Fruit fly (Drosophila melanogaster): ENCODE results near the gene gwl.

Gene gwl

DNA sequence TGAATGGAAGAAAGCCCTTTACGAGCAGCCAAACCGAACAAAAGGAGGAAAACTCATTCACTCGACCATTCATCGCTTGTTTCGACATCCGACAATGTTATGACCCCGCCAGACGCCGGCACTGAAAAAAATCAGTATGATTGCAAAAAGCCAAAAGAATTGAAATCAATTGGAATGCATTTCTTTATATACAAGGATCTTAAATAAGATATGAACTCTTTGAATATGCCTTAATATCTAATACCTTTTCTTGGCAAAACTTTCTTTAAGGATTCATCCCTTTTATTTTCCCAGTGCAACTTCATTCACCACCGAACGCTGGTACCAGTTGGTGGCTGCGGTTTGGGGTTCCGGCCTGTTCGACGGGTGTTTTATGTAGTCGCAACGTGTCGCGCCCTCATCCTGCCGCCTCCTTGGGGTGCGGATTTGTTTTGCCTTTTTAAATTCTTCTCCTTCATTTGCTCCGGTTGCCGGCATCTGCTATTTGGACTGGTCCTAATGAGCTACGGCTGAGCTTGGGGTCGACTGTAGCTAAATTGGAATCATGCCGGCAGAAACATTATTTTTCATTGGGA lies 26.3 kb upstream of the gwl start (continued):
- TF ChIP-seq bowl (GFP tag; IDR thresholded peaks at IDR 0.05): no peak; the same call in 1 of the 2 replicates
- peak; percentile 29 for TF ChIP-seq Usf (GFP tag; optimal IDR thresholded peaks at IDR 0.05)
- TF ChIP-seq CG31224 (GFP tag; IDR thresholded peaks at IDR 0.05): peak; percentile 66
- TF ChIP-seq Optix (GFP tag; IDR thresholded peaks at IDR 0.05): peak; percentile 66; the same call in 1 of the 3 replicates
- peak; percentile 72 for TF ChIP-seq E2f1 (GFP tag; IDR thresholded peaks at IDR 0.05)
- TF ChIP-seq CG5953 (GFP tag; IDR thresholded peaks at IDR 0.05): peak; percentile 57; the same call in 1 of the 2 replicates
- TF ChIP-seq knrl (GFP tag; IDR thresholded peaks at IDR 0.05; ENCODE audit: partially characterized antibody): no peak
- no peak for TF ChIP-seq usp (GFP tag; optimal IDR thresholded peaks at IDR 0.05)
- TF ChIP-seq slbo (GFP tag; IDR thresholded peaks at IDR 0.05): peak; percentile 88
- peak; percentile 90 for TF ChIP-seq CG18262 (tag; optimal IDR thresholded peaks at IDR 0.05)
- TF ChIP-seq run (tag; optimal IDR thresholded peaks at IDR 0.05): peak; percentile 87
- TF ChIP-seq CG4328 (GFP tag; optimal IDR thresholded peaks at IDR 0.05): peak; percentile 88
- TF ChIP-seq CG9876 (GFP tag; optimal IDR thresholded peaks at IDR 0.05): peak; percentile 37
- peak; percentile 76; the same call in 2 of the 3 replicates for TF ChIP-seq ase (GFP tag; IDR thresholded peaks at IDR 0.05)
- TF ChIP-seq kni (GFP tag; optimal IDR thresholded peaks at IDR 0.05): peak; percentile 61
- TF ChIP-seq ken (GFP tag; IDR thresholded peaks at IDR 0.05): peak; percentile 81
- TF ChIP-seq lilli (GFP tag; optimal IDR thresholded peaks at IDR 0.05): peak; percentile 88
- TF ChIP-seq tup (GFP tag; optimal IDR thresholded peaks at IDR 0.05): peak; percentile 59
- peak; percentile 72 for TF ChIP-seq tx (GFP tag; optimal IDR thresholded peaks at IDR 0.05)
- TF ChIP-seq CG11695 (GFP tag; IDR thresholded peaks at IDR 0.05): peak; percentile 81
- peak; percentile 79 for TF ChIP-seq CG1233 (GFP tag; optimal IDR thresholded peaks at IDR 0.05)
- peak; percentile 82 for TF ChIP-seq CG12299 (tag; optimal IDR thresholded peaks at IDR 0.05)
- TF ChIP-seq ap (GFP tag; IDR thresholded peaks at IDR 0.05): peak; percentile 62; the same call in 1 of the 2 replicates
- peak; percentile 41; the same call in 1 of the 2 replicates for TF ChIP-seq Gsc (GFP tag; IDR thresholded peaks at IDR 0.05)
- peak; percentile 97 for TF ChIP-seq CG18599 (GFP tag; optimal IDR thresholded peaks at IDR 0.05)
- TF ChIP-seq sob (GFP tag; IDR thresholded peaks at IDR 0.05): peak; percentile 83
- TF ChIP-seq H15 (GFP tag; IDR thresholded peaks at IDR 0.05): peak; percentile 71
- peak; percentile 58 for TF ChIP-seq MTF-1 (GFP tag; optimal IDR thresholded peaks at IDR 0.05; ENCODE audit: borderline replicate concordance)
- TF ChIP-seq CG2129 (GFP tag; IDR thresholded peaks at IDR 0.05; ENCODE audit: partially characterized antibody): no peak
- peak; percentile 67 for TF ChIP-seq repo (GFP tag; optimal IDR thresholded peaks at IDR 0.05)
- peak; percentile 90 for TF ChIP-seq CG8924 (tag; optimal IDR thresholded peaks at IDR 0.05)
- peak; percentile 46 for TF ChIP-seq CG3838 (GFP tag; optimal IDR thresholded peaks at IDR 0.05)
- TF ChIP-seq D19A (tag; optimal IDR thresholded peaks at IDR 0.05): peak; percentile 82
- TF ChIP-seq CG7928 (GFP tag; optimal IDR thresholded peaks at IDR 0.05): peak; percentile 8
- TF ChIP-seq mirr (GFP tag; optimal IDR thresholded peaks at IDR 0.05): peak; percentile 82
- TF ChIP-seq CG33213 (GFP tag; optimal IDR thresholded peaks at IDR 0.05): peak; percentile 65
- peak; percentile 81 for TF ChIP-seq ems (GFP tag; optimal IDR thresholded peaks at IDR 0.05)
- TF ChIP-seq jigr1 (GFP tag; IDR thresholded peaks at IDR 0.05): 0 out of 3 replicates have a peak, but pooled peaks have one; percentile 33
- TF ChIP-seq Xrp1 (GFP tag; IDR thresholded peaks at IDR 0.05): peak; percentile 90
- TF ChIP-seq CG4707 (GFP tag; optimal IDR thresholded peaks at IDR 0.05): peak; percentile 34
- TF ChIP-seq crp (GFP tag; optimal IDR thresholded peaks at IDR 0.05): peak in 1 of 2 experiments; percentile 18
- TF ChIP-seq Adf1 (GFP tag; IDR thresholded peaks at IDR 0.05): peak; percentile 66
- peak; percentile 65 for TF ChIP-seq luna (GFP tag; optimal IDR thresholded peaks at IDR 0.05)
- TF ChIP-seq chn (GFP tag; optimal IDR thresholded peaks at IDR 0.05): peak; percentile 70
- peak; percentile 84 for TF ChIP-seq NfI (GFP tag; optimal IDR thresholded peaks at IDR 0.05)
- TF ChIP-seq CG32767 (GFP tag; IDR thresholded peaks at IDR 0.05): peak; percentile 72; the same call in 1 of the 2 replicates
- peak; percentile 92 for TF ChIP-seq dmrt99B (tag; optimal IDR thresholded peaks at IDR 0.05)
- peak; percentile 39 for TF ChIP-seq NC2α (GFP tag; optimal IDR thresholded peaks at IDR 0.05)
- peak; percentile 34 for TF ChIP-seq jumu (GFP tag; optimal IDR thresholded peaks at IDR 0.05)
- TF ChIP-seq CG2120 (GFP tag; optimal IDR thresholded peaks at IDR 0.05): peak; percentile 93
